Worm (Caenorhabditis elegans) whole organism, young adult: ENCODE measurements around the gene mrps-18A.

Experiments used
- B0035.1 ChIP-seq: sonication (generic microtip); optimal IDR thresholded peaks from 2 replicates; lab custom pipeline; 2016; ENCODE audit warnings: missing genetic modification characterization, mild to moderate bottlenecking, missing compliant biosample characterization, missing genotype, missing genetic modification reagents
- F33H1.4 ChIP-seq: fragments of 200-800 bp; sonication (Bioruptor generic); IDR thresholded peaks from 2 replicates; pipeline ENCODE4 v1.3.6; 2022; ENCODE audit warnings: missing genetic modification reagents, missing genetic modification characterization, missing compliant biosample characterization
- F52B5.7 ChIP-seq: sonication (generic microtip); optimal IDR thresholded peaks from 2 replicates; lab custom pipeline; 2016; ENCODE audit warnings: mild to moderate bottlenecking, missing genetic modification characterization, missing compliant biosample characterization
- F57C9.4 ChIP-seq: sonication (generic microtip); optimal IDR thresholded peaks from 2 replicates; lab custom pipeline; 2017; ENCODE audit warnings: mild to moderate bottlenecking, missing genetic modification characterization, missing compliant biosample characterization
- T07F8.4 ChIP-seq: sonication (generic microtip); optimal IDR thresholded peaks from 2 replicates; lab custom pipeline; 2016; ENCODE audit warnings: mild to moderate bottlenecking, missing genetic modification characterization, moderate library complexity, missing compliant biosample characterization
- Y53G8AR.9 ChIP-seq: fragments of 200-800 bp; sonication (Bioruptor generic); conservative IDR thresholded peaks from 2 replicates; pipeline ENCODE4 v1.3.6; 2022; ENCODE audit warnings: missing genetic modification reagents, missing genetic modification characterization, missing compliant biosample characterization
- akir-1 ChIP-seq: fragments of 200-800 bp; sonication (Bioruptor generic); optimal IDR thresholded peaks from 2 replicates; lab custom pipeline; 2018; ENCODE audit warnings: mild to moderate bottlenecking, missing genetic modification characterization, moderate library complexity, missing compliant biosample characterization
- ama-1 ChIP-seq, 3 experiments: fragments of 150-350 bp in 1 of 3; sonication (generic microtip) in 2 of 3; optimal IDR thresholded peaks; 2 replicates each; lab custom pipeline; 2014 to 2018; ENCODE audit warnings: missing biosample characterization in 2 of 3, missing genetic modification characterization in 2 of 3, missing genetic modification reagents in 2 of 3
- attf-5 ChIP-seq: fragments of 200-800 bp; sonication (Bioruptor generic); optimal IDR thresholded peaks from 2 replicates; lab custom pipeline; 2018; ENCODE audit warnings: mild to moderate bottlenecking, missing genetic modification characterization, missing compliant biosample characterization
- attf-6 ChIP-seq: fragments of 200-800 bp; sonication (Bioruptor generic); IDR thresholded peaks from 2 replicates; pipeline ENCODE4 v1.3.6; 2022; ENCODE audit warnings: missing genetic modification reagents, missing genetic modification characterization, missing compliant biosample characterization
- bed-2 ChIP-seq: fragments of 200-800 bp; sonication (Bioruptor generic); IDR thresholded peaks from 2 replicates; pipeline ENCODE4 v1.3.6; 2022; ENCODE audit warnings: missing genetic modification reagents, missing genetic modification characterization, missing compliant biosample characterization
- cebp-1 ChIP-seq, 2 experiments: fragments of 200-800 bp in 1 of 2; sonication (Bioruptor generic) in 1 of 2; sonication (generic microtip) in 1 of 2; IDR thresholded peaks in 1 of 2; optimal IDR thresholded peaks in 1 of 2; 2 replicates each; pipeline versions ENCODE4 v1.3.6 to Lab custom; 2017 to 2022; ENCODE audit warnings: missing compliant biosample characterization in 2 of 2, missing genetic modification characterization in 2 of 2, mild to moderate bottlenecking in 1 of 2, missing genetic modification reagents in 1 of 2, moderate library complexity in 1 of 2
- ceh-79 ChIP-seq: sonication (generic microtip); optimal IDR thresholded peaks from 2 replicates; lab custom pipeline; 2017; ENCODE audit warnings: mild to moderate bottlenecking, missing genetic modification characterization, missing compliant biosample characterization
- dox-1 ChIP-seq: fragments of 200-800 bp; sonication (Bioruptor generic); IDR thresholded peaks from 2 replicates; pipeline ENCODE4 v1.3.6; 2022; ENCODE audit warnings: missing genetic modification reagents, missing genetic modification characterization, missing compliant biosample characterization
- fkh-3 ChIP-seq: sonication (generic microtip); optimal IDR thresholded peaks from 2 replicates; lab custom pipeline; 2016; ENCODE audit warnings: mild to moderate bottlenecking, missing genetic modification characterization, missing compliant biosample characterization
- him-1 ChIP-seq: sonication (generic microtip); optimal IDR thresholded peaks from 2 replicates; lab custom pipeline; 2016; ENCODE audit warnings: missing genotype, missing genetic modification reagents, missing genetic modification characterization, missing compliant biosample characterization
- hlh-12 ChIP-seq: sonication (generic microtip); optimal IDR thresholded peaks from 2 replicates; lab custom pipeline; 2016; ENCODE audit warnings: missing genetic modification characterization, missing compliant biosample characterization
- hlh-26 ChIP-seq: fragments of 200-800 bp; sonication (Bioruptor generic); conservative IDR thresholded peaks from 2 replicates; pipeline ENCODE4 v1.3.6; 2022; ENCODE audit warnings: missing genetic modification reagents, missing genetic modification characterization, missing compliant biosample characterization
- hmg-1.2 ChIP-seq: fragments of 200-800 bp; sonication (Bioruptor generic); IDR thresholded peaks from 2 replicates; pipeline ENCODE4 v1.3.6; 2022; ENCODE audit warnings: missing genetic modification reagents, missing genetic modification characterization, missing compliant biosample characterization
- let-607 ChIP-seq, 2 experiments: fragments of 200-800 bp in 1 of 2; sonication (Bioruptor generic) in 1 of 2; sonication (generic microtip) in 1 of 2; optimal IDR thresholded peaks; 2 replicates each; lab custom pipeline; 2016 to 2018; ENCODE audit warnings: mild to moderate bottlenecking in 2 of 2, missing compliant biosample characterization in 2 of 2, missing genetic modification characterization in 2 of 2, moderate library complexity in 2 of 2, missing genotype in 1 of 2
- lin-26 ChIP-seq: fragments of 200-800 bp; sonication (Bioruptor generic); IDR thresholded peaks from 2 replicates; pipeline ENCODE4 v1.3.6; 2022; ENCODE audit warnings: missing genetic modification reagents, missing genetic modification characterization, missing compliant biosample characterization
- lin-40 ChIP-seq: sonication (generic microtip); optimal IDR thresholded peaks from 2 replicates; lab custom pipeline; 2016; ENCODE audit warnings: missing genetic modification characterization, mild to moderate bottlenecking, missing compliant biosample characterization, missing genotype, missing genetic modification reagents
- lsl-1 ChIP-seq: fragments of 200-800 bp; sonication (Bioruptor generic); optimal IDR thresholded peaks from 2 replicates; lab custom pipeline; 2018; ENCODE audit warnings: mild to moderate bottlenecking, missing genetic modification characterization, moderate library complexity, missing compliant biosample characterization
- madf-6 ChIP-seq: fragments of 200-800 bp; sonication (Bioruptor generic); IDR thresholded peaks from 2 replicates; pipeline ENCODE4 v1.3.6; 2022; ENCODE audit warnings: missing genetic modification reagents, missing genetic modification characterization, missing compliant biosample characterization
- mel-28 ChIP-seq: sonication (generic microtip); optimal IDR thresholded peaks from 2 replicates; lab custom pipeline; 2016; ENCODE audit warnings: borderline replicate concordance, mild to moderate bottlenecking, missing genetic modification characterization, missing compliant biosample characterization
- mes-4 ChIP-seq: sonication (generic microtip); optimal IDR thresholded peaks from 2 replicates; lab custom pipeline; 2016; ENCODE audit warnings: missing genotype, missing genetic modification characterization, missing compliant biosample characterization
- nhr-179 ChIP-seq: sonication (generic microtip); optimal IDR thresholded peaks from 2 replicates; lab custom pipeline; 2016; ENCODE audit warnings: mild to moderate bottlenecking, missing genetic modification characterization, missing compliant biosample characterization
- rpc-1 ChIP-seq, 2 experiments: fragments of 150-350 bp in 1 of 2; sonication (generic microtip) in 1 of 2; optimal IDR thresholded peaks; 2 replicates each; lab custom pipeline; 2014 to 2018; ENCODE audit warnings: missing biosample characterization in 1 of 2, missing genetic modification characterization in 1 of 2, missing genetic modification reagents in 1 of 2, missing genotype in 1 of 2
- sea-2 ChIP-seq: fragments of 200-800 bp; sonication (Bioruptor generic); IDR thresholded peaks from 2 replicates; pipeline ENCODE4 v1.3.6; 2022; ENCODE audit warnings: missing genetic modification characterization, missing compliant biosample characterization
- zfh-2 ChIP-seq: fragments of 200-800 bp; sonication (Bioruptor generic); conservative IDR thresholded peaks from 2 replicates; pipeline ENCODE4 v1.3.6; 2022; ENCODE audit warnings: missing genetic modification reagents, missing genetic modification characterization, missing compliant biosample characterization

mrps-18A gene

ce11 chrIII:8331779-8332178 is at the start of gene mrps-18A, which contains the start of gene ZC262.2:
mrps-18A (minus strand) TSS chrIII:8331919.
ZC262.2 (plus strand) TSS chrIII:8332062.
- TF ChIP-seq attf-6 (GFP tag; lab: Robert Waterston, UW) (no peak), attf-5 (peak; percentile 10), fkh-3 (no peak), sea-2 (GFP tag; lab: Robert Waterston, UW) (no peak), F33H1.4 (GFP tag; lab: Robert Waterston, UW) (no peak), him-1 (peak; percentile 4), mes-4 (tag; lab: Kevin White, UChicago) (no peak), hlh-26 (GFP tag; lab: Robert Waterston, UW) (no peak), let-607 (tag; optimal IDR thresholded peaks at IDR 0.05; lab: Kevin White, UChicago) (no peak), mel-28 (no peak), lsl-1 (GFP tag; lab: Kevin White, UChicago) (peak; percentile 65)

DNA sequence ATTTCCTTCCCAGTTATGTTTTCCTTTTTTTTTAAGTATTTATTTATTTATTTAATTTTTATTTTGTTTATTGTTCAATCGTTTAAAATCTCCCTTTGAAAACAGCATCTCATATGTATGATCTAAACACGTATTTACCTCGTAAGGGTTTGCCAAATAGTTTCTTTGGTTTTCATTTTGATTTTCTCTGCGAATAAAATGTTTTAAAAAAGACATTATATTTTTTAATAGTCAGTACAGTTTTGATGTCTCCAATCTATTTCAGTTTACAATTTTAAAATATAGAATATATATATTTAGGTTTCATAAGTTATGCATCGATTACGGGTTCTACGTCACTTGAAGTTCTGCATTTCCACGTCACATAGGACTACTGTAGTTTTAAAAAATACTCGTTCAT is 48.9 kb upstream of the mrps-18A start, which contains the start of gene R05D3.12:
Gene R05D3.12 (plus strand): TSS at position 301 of the 400 bp plus-strand sequence.
- TF ChIP-seq Y53G8AR.9 (0 out of 2 replicates have a peak, but pooled peaks have one; percentile 16), rpc-1 (optimal IDR thresholded peaks at IDR 0.05; lab: Kevin White, UChicago) (no peak), rpc-1 (tag; optimal IDR thresholded peaks at IDR 0.05; lab: Kevin White, UChicago) (no peak), akir-1 (GFP tag; lab: Kevin White, UChicago) (no peak), lin-40 (tag; lab: Kevin White, UChicago) (no peak), hlh-12 (no peak), bed-2 (GFP tag; lab: Robert Waterston, UW) (no peak), T07F8.4 (tag; lab: Kevin White, UChicago) (no peak), B0035.1 (tag; lab: Kevin White, UChicago) (no peak), madf-6 (GFP tag; lab: Robert Waterston, UW) (peak; percentile 27; the same call in 1 of the 2 replicates)
- TF ChIP-seq, all 124 proteins: peak for 2

DNA sequence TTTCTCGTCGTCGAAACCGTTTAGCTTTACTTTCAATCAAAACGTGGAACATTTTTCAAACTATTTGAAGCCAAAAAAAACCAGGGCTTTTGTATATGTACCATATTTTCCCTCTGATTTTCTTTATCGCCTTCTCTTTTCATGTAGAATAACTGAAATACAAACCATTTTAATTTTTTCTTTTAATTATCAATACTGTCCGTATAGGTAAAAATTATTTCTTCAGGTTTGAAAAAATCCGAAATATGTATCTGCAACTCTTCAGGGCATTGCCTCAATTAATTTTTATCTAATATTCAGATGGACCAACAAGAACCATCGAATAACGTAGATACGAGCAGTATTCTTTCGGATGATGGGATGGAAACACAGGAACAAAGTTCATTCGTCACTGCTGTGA is 43.3 kb upstream of the mrps-18A start, which contains the start of gene met-2:
Gene met-2 (plus strand): TSS at position 301 of the 400 bp plus-strand sequence.
- TF ChIP-seq mel-28: no peak
- TF ChIP-seq F57C9.4 (tag; lab: Kevin White, UChicago): no peak
- TF ChIP-seq cebp-1 (GFP tag; IDR thresholded peaks at IDR 0.05; lab: Robert Waterston, UW): no peak
- no peak for TF ChIP-seq cebp-1 (tag; optimal IDR thresholded peaks at IDR 0.05; lab: Kevin White, UChicago)
- TF ChIP-seq ama-1 (optimal IDR thresholded peaks at IDR 0.05; lab: Kevin White, UChicago): no peak
- TF ChIP-seq ama-1 (GFP tag; optimal IDR thresholded peaks at IDR 0.05; lab: Kevin White, UChicago): peak in 1 of 2 experiments; percentile 38
- TF ChIP-seq F52B5.7 (tag; lab: Kevin White, UChicago): no peak
- no peak for TF ChIP-seq zfh-2
- peak; percentile 16; the same call in 1 of the 2 replicates for TF ChIP-seq hmg-1.2 (GFP tag; lab: Robert Waterston, UW)

- TF ChIP-seq lin-26 (GFP tag; lab: Robert Waterston, UW): no peak
- TF ChIP-seq T07F8.4 (tag; lab: Kevin White, UChicago): no peak
- TF ChIP-seq nhr-179 (tag; lab: Kevin White, UChicago): no peak
- no peak for TF ChIP-seq dox-1 (GFP tag; lab: Robert Waterston, UW)
- TF ChIP-seq ceh-79 (tag; lab: Kevin White, UChicago): no peak
These were observed 40.0 kb upstream of the mrps-18A start, which contains the start of gene lmbr-1 for ce11 chrIII:8371595-8372305. lmbr-1 (plus strand) TSS chrIII:8372255.
